Fruit fly (Drosophila melanogaster): ENCODE data around the gene Septin4.

Gene Septin4

dm6 chrX:16691440-16691839 is 3.5 kb downstream of the Septin4 start (continued):
- TF ChIP-seq CG6254 (GFP tag; optimal IDR thresholded peaks at IDR 0.05): peak; percentile 86
- peak; percentile 64 for TF ChIP-seq en (GFP tag; optimal IDR thresholded peaks at IDR 0.05)
- peak; percentile 84 for TF ChIP-seq CG10654 (GFP tag; optimal IDR thresholded peaks at IDR 0.05)
- TF ChIP-seq aop (GFP tag; IDR thresholded peaks at IDR 0.05): peak; percentile 80
- TF ChIP-seq Hr78 (GFP tag; optimal IDR thresholded peaks at IDR 0.05): peak in 1 of 2 experiments; percentile 65
- peak; percentile 83 for TF ChIP-seq CG30403 (GFP tag; optimal IDR thresholded peaks at IDR 0.05)
- no peak for TF ChIP-seq CG34376 (GFP tag; optimal IDR thresholded peaks at IDR 0.05)
- TF ChIP-seq dati (GFP tag; IDR thresholded peaks at IDR 0.05): peak; percentile 83
- TF ChIP-seq Hr51 (GFP tag; optimal IDR thresholded peaks at IDR 0.05): peak; percentile 58 to 83
- TF ChIP-seq insv (GFP tag; optimal IDR thresholded peaks at IDR 0.05): no peak
- peak; percentile 38 for TF ChIP-seq CG30020 (tag; optimal IDR thresholded peaks at IDR 0.05)
- TF ChIP-seq CG9932 (GFP tag; IDR thresholded peaks at IDR 0.05): peak; percentile 48
- TF ChIP-seq abd-A (tag; optimal IDR thresholded peaks at IDR 0.05): peak; percentile 22
- TF ChIP-seq Mrtf (GFP tag; IDR thresholded peaks at IDR 0.05): peak; percentile 79
- TF ChIP-seq Side (GFP tag; optimal IDR thresholded peaks at IDR 0.05): peak; percentile 83
- TF ChIP-seq CG4328 (GFP tag; optimal IDR thresholded peaks at IDR 0.05): peak; percentile 15
- no peak for TF ChIP-seq CG7963 (GFP tag; IDR thresholded peaks at IDR 0.05; ENCODE audit: partially characterized antibody)
- TF ChIP-seq CG4707 (GFP tag; optimal IDR thresholded peaks at IDR 0.05): peak; percentile 84
- peak; percentile 67 for TF ChIP-seq CG6654 (GFP tag; optimal IDR thresholded peaks at IDR 0.05)
- TF ChIP-seq odd (GFP tag; optimal IDR thresholded peaks at IDR 0.05): peak; percentile 62
- TF ChIP-seq HmgD (GFP tag; optimal IDR thresholded peaks at IDR 0.05): peak; percentile 47
- peak; percentile 49 for TF ChIP-seq emc (GFP tag; optimal IDR thresholded peaks at IDR 0.05)
- peak; percentile 79 for TF ChIP-seq CG33213 (GFP tag; optimal IDR thresholded peaks at IDR 0.05)
- peak; percentile 84 for TF ChIP-seq phol (tag; optimal IDR thresholded peaks at IDR 0.05)
- peak; percentile 56 for TF ChIP-seq Jarid2 (GFP tag; optimal IDR thresholded peaks at IDR 0.05)
- no peak for TF ChIP-seq CG3995 (GFP tag; optimal IDR thresholded peaks at IDR 0.05)
- TF ChIP-seq toy (GFP tag; IDR thresholded peaks at IDR 0.05): 0 out of 2 replicates have a peak, but pooled peaks have one; percentile 36
- TF ChIP-seq yki (optimal IDR thresholded peaks at IDR 0.05): no peak
- TF ChIP-seq CG18599 (GFP tag; optimal IDR thresholded peaks at IDR 0.05): peak; percentile 78
- peak; percentile 77 for TF ChIP-seq her (GFP tag; optimal IDR thresholded peaks at IDR 0.05)
- TF ChIP-seq CG6689 (GFP tag; IDR thresholded peaks at IDR 0.05): peak; percentile 89
- peak; percentile 87 for TF ChIP-seq ems (GFP tag; optimal IDR thresholded peaks at IDR 0.05)
- TF ChIP-seq CG7357 (GFP tag; IDR thresholded peaks at IDR 0.05): peak; percentile 76
- peak; percentile 88 for TF ChIP-seq ap (GFP tag; IDR thresholded peaks at IDR 0.05)
- no peak for TF ChIP-seq unc-4 (GFP tag; IDR thresholded peaks at IDR 0.05; ENCODE audit: partially characterized antibody)
- TF ChIP-seq CG7786 (GFP tag; optimal IDR thresholded peaks at IDR 0.05): peak; percentile 81
- TF ChIP-seq CG14965 (GFP tag; optimal IDR thresholded peaks at IDR 0.05; ENCODE audit: borderline replicate concordance): peak; percentile 28
- peak; percentile 6 for TF ChIP-seq stwl (tag; optimal IDR thresholded peaks at IDR 0.05)
- peak; percentile 38 for TF ChIP-seq ac (GFP tag; optimal IDR thresholded peaks at IDR 0.05)
- TF ChIP-seq CG31388 (GFP tag; optimal IDR thresholded peaks at IDR 0.05): peak; percentile 63
- TF ChIP-seq Camta (GFP tag; optimal IDR thresholded peaks at IDR 0.05): peak; percentile 80
- TF ChIP-seq Awh (GFP tag; IDR thresholded peaks at IDR 0.05): peak; percentile 91
- TF ChIP-seq CG14014 (GFP tag; IDR thresholded peaks at IDR 0.05): peak; percentile 86
- TF ChIP-seq CG34224 (GFP tag; IDR thresholded peaks at IDR 0.05; ENCODE audit: partially characterized antibody): no peak
- no peak for TF ChIP-seq pan (optimal IDR thresholded peaks at IDR 0.05)
- peak in 1 of 2 experiments; percentile 88 for TF ChIP-seq pan (GFP tag; optimal IDR thresholded peaks at IDR 0.05 in 1 of 2, IDR thresholded peaks at IDR 0.05 in 1 of 2)
- TF ChIP-seq lov (optimal IDR thresholded peaks at IDR 0.05): no peak
- TF ChIP-seq lov (GFP tag; IDR thresholded peaks at IDR 0.05): peak; percentile 92
- TF ChIP-seq CG17361 (GFP tag; IDR thresholded peaks at IDR 0.05): peak; percentile 85
- peak; percentile 69 for TF ChIP-seq sd (tag; optimal IDR thresholded peaks at IDR 0.05)
- peak; percentile 86 for TF ChIP-seq Hsf (GFP tag; optimal IDR thresholded peaks at IDR 0.05)

Data from whole organism, embryonic.